Worm (Caenorhabditis elegans): Measurements from ENCODE around the gene F35C11.3.

ce11 chrII:8283158-8283717 is 36.7 kb downstream of the F35C11.3 start, which contains the start of the genes nst-1 and cct-4:
- no peak for TF ChIP-seq flt-1 (GFP tag; IDR thresholded peaks at IDR 0.05)
- TF ChIP-seq med-1 (GFP tag; optimal IDR thresholded peaks at IDR 0.05; ENCODE audit: insufficient read depth) = no peak

Data from whole organism, midembryonic.